Worm (Caenorhabditis elegans): Measurements from ENCODE around the gene cest-7.

DNA sequence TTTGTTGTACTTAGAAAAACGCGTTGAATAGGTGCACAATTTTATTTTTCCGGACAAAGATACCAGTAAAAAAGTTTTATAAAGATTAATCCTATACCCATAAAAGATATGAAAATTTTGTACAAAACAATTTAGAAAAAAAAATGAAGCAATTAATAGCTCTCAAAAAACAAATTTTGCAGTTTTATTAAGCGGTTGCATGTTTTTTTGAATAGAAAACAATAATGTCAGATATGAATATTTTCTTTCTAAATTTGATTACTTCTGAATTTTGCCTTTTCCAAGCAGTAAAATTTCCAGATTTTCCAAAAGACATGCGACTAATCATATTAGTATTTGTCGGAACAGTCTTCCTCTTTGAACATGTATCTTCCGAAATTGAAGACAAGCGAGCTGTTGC lies 12.8 kb upstream of the cest-7 start, which contains the start of gene C23H4.8:
- TF ChIP-seq mxl-1 (tag; optimal IDR thresholded peaks at IDR 0.05) (no peak), ztf-18 (tag; optimal IDR thresholded peaks at IDR 0.05) (no peak), fkh-3 (tag; optimal IDR thresholded peaks at IDR 0.05) (no peak), pha-4 (tag; optimal IDR thresholded peaks at IDR 0.05) (no peak), egl-18 (GFP tag; IDR thresholded peaks at IDR 0.05) (no peak)

Data from whole organism, young adult.